Worm (Caenorhabditis elegans) whole organism, young adult: ENCODE measurements around the gene mrpl-10.

Source experiments
- B0336.3 ChIP-seq: fragments of 200-800 bp; sonication (Bioruptor generic); IDR thresholded peaks from 2 replicates; pipeline ENCODE4 v1.3.6; 2022; ENCODE audit warnings: missing genetic modification characterization, missing compliant biosample characterization
- C17E4.6 ChIP-seq: fragments of 200-800 bp; sonication (Bioruptor generic); IDR thresholded peaks from 2 replicates; pipeline ENCODE4 v1.3.6; 2022; ENCODE audit warnings: missing genetic modification reagents, missing genetic modification characterization, missing compliant biosample characterization
- F10E7.11 ChIP-seq: sonication (generic microtip); optimal IDR thresholded peaks from 2 replicates; lab custom pipeline; 2017; ENCODE audit warnings: mild to moderate bottlenecking, missing genetic modification characterization, moderate library complexity, missing compliant biosample characterization
- F22D6.2 ChIP-seq: sonication (generic microtip); optimal IDR thresholded peaks from 2 replicates; lab custom pipeline; 2016; ENCODE audit warnings: mild to moderate bottlenecking, missing genetic modification characterization, missing compliant biosample characterization
- F39B2.1 ChIP-seq: fragments of 200-800 bp; sonication (Bioruptor generic); IDR thresholded peaks from 2 replicates; pipeline ENCODE4 v1.3.6; 2022; ENCODE audit warnings: missing genetic modification reagents, missing genetic modification characterization, missing compliant biosample characterization
- F49E8.2 ChIP-seq: sonication (generic microtip); optimal IDR thresholded peaks from 3 replicates; lab custom pipeline; 2017; ENCODE audit warnings: missing genetic modification characterization, mild to moderate bottlenecking, missing compliant biosample characterization, antibody characterized with exemption, moderate library complexity; ENCODE audit not compliant: insufficient read depth
- F55B11.4 ChIP-seq: sonication (generic microtip); optimal IDR thresholded peaks from 2 replicates; lab custom pipeline; 2016; ENCODE audit warnings: missing compliant biosample characterization, missing genetic modification characterization, borderline replicate concordance; ENCODE audit not compliant: insufficient read depth
- F57A8.1 ChIP-seq: fragments of 200-800 bp; sonication (Bioruptor generic); optimal IDR thresholded peaks from 2 replicates; lab custom pipeline; 2018; ENCODE audit warnings: mild to moderate bottlenecking, missing genetic modification characterization, moderate library complexity, missing compliant biosample characterization
- F57C9.4 ChIP-seq: sonication (generic microtip); optimal IDR thresholded peaks from 2 replicates; lab custom pipeline; 2017; ENCODE audit warnings: mild to moderate bottlenecking, missing genetic modification characterization, missing compliant biosample characterization
- Y53G8AR.9 ChIP-seq: fragments of 200-800 bp; sonication (Bioruptor generic); conservative IDR thresholded peaks from 2 replicates; pipeline ENCODE4 v1.3.6; 2022; ENCODE audit warnings: missing genetic modification reagents, missing genetic modification characterization, missing compliant biosample characterization
- Y79H2A.3 ChIP-seq: fragments of 200-800 bp; sonication (Bioruptor generic); conservative IDR thresholded peaks from 2 replicates; pipeline ENCODE4 v1.3.6; 2022; ENCODE audit warnings: missing genetic modification reagents, missing genetic modification characterization, missing compliant biosample characterization
- ZK185.1 ChIP-seq: sonication (generic microtip); optimal IDR thresholded peaks from 2 replicates; lab custom pipeline; 2016; ENCODE audit warnings: mild to moderate bottlenecking, missing genetic modification characterization, missing compliant biosample characterization; ENCODE audit not compliant: poor library complexity, severe bottlenecking
- ama-1 ChIP-seq, 3 experiments: fragments of 150-350 bp in 1 of 3; sonication (generic microtip) in 2 of 3; optimal IDR thresholded peaks; 2 replicates each; lab custom pipeline; 2014 to 2018; ENCODE audit warnings: missing biosample characterization in 2 of 3, missing genetic modification characterization in 2 of 3, missing genetic modification reagents in 2 of 3
- aptf-2 ChIP-seq: fragments of 200-800 bp; sonication (Bioruptor generic); conservative IDR thresholded peaks from 2 replicates; pipeline ENCODE4 v1.3.6; 2022; ENCODE audit warnings: missing genetic modification reagents, missing genetic modification characterization, missing compliant biosample characterization
- athp-1 ChIP-seq: sonication (generic microtip); optimal IDR thresholded peaks from 2 replicates; lab custom pipeline; 2017; ENCODE audit warnings: mild to moderate bottlenecking, missing genetic modification characterization, missing compliant biosample characterization
- attf-5 ChIP-seq: fragments of 200-800 bp; sonication (Bioruptor generic); optimal IDR thresholded peaks from 2 replicates; lab custom pipeline; 2018; ENCODE audit warnings: mild to moderate bottlenecking, missing genetic modification characterization, missing compliant biosample characterization
- attf-6 ChIP-seq: fragments of 200-800 bp; sonication (Bioruptor generic); IDR thresholded peaks from 2 replicates; pipeline ENCODE4 v1.3.6; 2022; ENCODE audit warnings: missing genetic modification reagents, missing genetic modification characterization, missing compliant biosample characterization
- cebp-1 ChIP-seq, 2 experiments: fragments of 200-800 bp in 1 of 2; sonication (Bioruptor generic) in 1 of 2; sonication (generic microtip) in 1 of 2; IDR thresholded peaks in 1 of 2; optimal IDR thresholded peaks in 1 of 2; 2 replicates each; pipeline versions ENCODE4 v1.3.6 to Lab custom; 2017 to 2022; ENCODE audit warnings: missing compliant biosample characterization in 2 of 2, missing genetic modification characterization in 2 of 2, mild to moderate bottlenecking in 1 of 2, missing genetic modification reagents in 1 of 2, moderate library complexity in 1 of 2
- cebp-2 ChIP-seq: fragments of 200-800 bp; sonication (Bioruptor generic); IDR thresholded peaks from 2 replicates; pipeline ENCODE4 v1.3.6; 2022; ENCODE audit warnings: missing genetic modification characterization, missing compliant biosample characterization
- ceh-58 ChIP-seq: fragments of 200-800 bp; sonication (Bioruptor generic); IDR thresholded peaks from 2 replicates; pipeline ENCODE4 v1.3.6; 2022; ENCODE audit warnings: missing genetic modification characterization, missing compliant biosample characterization
- egl-18 ChIP-seq: fragments of 200-800 bp; sonication (Bioruptor generic); IDR thresholded peaks from 2 replicates; pipeline ENCODE4 v1.3.6; 2022; ENCODE audit warnings: missing genetic modification reagents, missing genetic modification characterization, missing compliant biosample characterization
- him-1 ChIP-seq: sonication (generic microtip); optimal IDR thresholded peaks from 2 replicates; lab custom pipeline; 2016; ENCODE audit warnings: missing genotype, missing genetic modification reagents, missing genetic modification characterization, missing compliant biosample characterization
- hmg-1.2 ChIP-seq: fragments of 200-800 bp; sonication (Bioruptor generic); IDR thresholded peaks from 2 replicates; pipeline ENCODE4 v1.3.6; 2022; ENCODE audit warnings: missing genetic modification reagents, missing genetic modification characterization, missing compliant biosample characterization
- hrde-1 ChIP-seq: sonication (generic microtip); optimal IDR thresholded peaks from 2 replicates; lab custom pipeline; 2016; ENCODE audit warnings: missing genetic modification characterization, mild to moderate bottlenecking, missing compliant biosample characterization, moderate library complexity, missing genotype, missing genetic modification reagents, borderline replicate concordance
- lsl-1 ChIP-seq: fragments of 200-800 bp; sonication (Bioruptor generic); optimal IDR thresholded peaks from 2 replicates; lab custom pipeline; 2018; ENCODE audit warnings: mild to moderate bottlenecking, missing genetic modification characterization, moderate library complexity, missing compliant biosample characterization
- madf-3 ChIP-seq: fragments of 200-800 bp; sonication (Bioruptor generic); IDR thresholded peaks from 2 replicates; pipeline ENCODE4 v1.3.6; 2022; ENCODE audit warnings: missing genetic modification reagents, missing genetic modification characterization, missing compliant biosample characterization
- madf-6 ChIP-seq: fragments of 200-800 bp; sonication (Bioruptor generic); IDR thresholded peaks from 2 replicates; pipeline ENCODE4 v1.3.6; 2022; ENCODE audit warnings: missing genetic modification reagents, missing genetic modification characterization, missing compliant biosample characterization
- nfya-1 ChIP-seq: sonication (generic microtip); optimal IDR thresholded peaks from 2 replicates; lab custom pipeline; 2017; ENCODE audit warnings: antibody characterized with exemption, missing compliant biosample characterization, missing genetic modification characterization, borderline replicate concordance; ENCODE audit not compliant: insufficient read depth
- nfyb-1 ChIP-seq: fragments of 200-800 bp; sonication (Bioruptor generic); IDR thresholded peaks from 2 replicates; pipeline ENCODE4 v1.3.6; 2022; ENCODE audit warnings: missing genetic modification reagents, missing genetic modification characterization, missing compliant biosample characterization
- nhr-90 ChIP-seq: sonication (generic microtip); optimal IDR thresholded peaks from 2 replicates; lab custom pipeline; 2016; ENCODE audit warnings: missing genotype, mild to moderate bottlenecking, missing genetic modification characterization, missing compliant biosample characterization
- repo-1 ChIP-seq: sonication (generic microtip); optimal IDR thresholded peaks from 2 replicates; lab custom pipeline; 2017; ENCODE audit warnings: mild to moderate bottlenecking, missing genetic modification characterization, missing compliant biosample characterization
- sdz-38 ChIP-seq: sonication (generic microtip); optimal IDR thresholded peaks from 2 replicates; lab custom pipeline; 2016; ENCODE audit warnings: missing genotype, missing genetic modification characterization, missing compliant biosample characterization
- snpc-4 ChIP-seq, 5 experiments: fragments of 150-350 bp in 1 of 5; sonication (generic microtip) in 4 of 5; optimal IDR thresholded peaks; 2 replicates each; lab custom pipeline; 2014 to 2018; ENCODE audit warnings: missing genetic modification characterization in 5 of 5, missing biosample characterization in 3 of 5, antibody characterized with exemption in 2 of 5, mild to moderate bottlenecking in 2 of 5, missing compliant biosample characterization in 2 of 5, missing genotype in 2 of 5, moderate library complexity in 2 of 5, missing genetic modification reagents in 1 of 5
- sptf-2 ChIP-seq: fragments of 200-800 bp; sonication (Bioruptor generic); optimal IDR thresholded peaks from 2 replicates; lab custom pipeline; 2018; ENCODE audit warnings: mild to moderate bottlenecking, missing genetic modification characterization, missing compliant biosample characterization
- tlf-1 ChIP-seq: fragments of 200-800 bp; sonication (Bioruptor generic); optimal IDR thresholded peaks from 2 replicates; lab custom pipeline; 2018; ENCODE audit warnings: mild to moderate bottlenecking, missing genetic modification characterization, missing compliant biosample characterization
- unc-130 ChIP-seq: sonication (generic microtip); optimal IDR thresholded peaks from 2 replicates; lab custom pipeline; 2016; ENCODE audit warnings: missing genetic modification reagents, missing genetic modification characterization, missing compliant biosample characterization
- xnd-1 ChIP-seq: sonication (generic microtip); optimal IDR thresholded peaks from 2 replicates; lab custom pipeline; 2016; ENCODE audit warnings: missing genotype, missing genetic modification reagents, missing genetic modification characterization, missing compliant biosample characterization
- zim-3 ChIP-seq: sonication (generic microtip); optimal IDR thresholded peaks from 2 replicates; lab custom pipeline; 2017; ENCODE audit warnings: mild to moderate bottlenecking, missing genetic modification characterization, moderate library complexity, missing compliant biosample characterization
- ztf-22 ChIP-seq: fragments of 200-800 bp; sonication (Bioruptor generic); optimal IDR thresholded peaks from 2 replicates; lab custom pipeline; 2018; ENCODE audit warnings: mild to moderate bottlenecking, missing genetic modification characterization, moderate library complexity, missing compliant biosample characterization
- ztf-28 ChIP-seq: fragments of 200-800 bp; sonication (Bioruptor generic); IDR thresholded peaks from 2 replicates; pipeline ENCODE4 v1.3.6; 2022; ENCODE audit warnings: missing genetic modification reagents, missing genetic modification characterization, missing compliant biosample characterization

mrpl-10 gene

ce11 chrII:8278415-8278814, at the start of gene mrpl-10, which contains the start of gene clec-142:
Gene mrpl-10 (minus strand): TSS chrII:8278515.
Gene clec-142 (plus strand): TSS chrII:8278678.
- TF ChIP-seq F22D6.2 (tag; lab: Kevin White, UChicago) (no peak), sptf-2 (no peak), F57A8.1 (GFP tag; lab: Kevin White, UChicago) (no peak), F57C9.4 (tag; lab: Kevin White, UChicago) (no peak), ZK185.1 (tag; lab: Kevin White, UChicago) (no peak), zim-3 (tag; lab: Kevin White, UChicago) (no peak), egl-18 (GFP tag; lab: Robert Waterston, UW) (no peak), cebp-2 (GFP tag; lab: Robert Waterston, UW) (no peak), ztf-22 (no peak), F55B11.4 (no peak), hrde-1 (tag; lab: Kevin White, UChicago) (no peak), ztf-28 (GFP tag; lab: Robert Waterston, UW) (no peak)

ce11 chrII:8327450-8327849, 49.1 kb upstream of the mrpl-10 start:
- no peak for TF ChIP-seq aptf-2 (GFP tag; lab: Robert Waterston, UW)
- no peak for TF ChIP-seq repo-1 (tag; lab: Kevin White, UChicago)
- TF ChIP-seq F22D6.2 (tag; lab: Kevin White, UChicago), result no peak
- no peak for TF ChIP-seq ama-1 (optimal IDR thresholded peaks at IDR 0.05; lab: Kevin White, UChicago)
- peak in 1 of 2 experiments; percentile 28 for TF ChIP-seq ama-1 (GFP tag; optimal IDR thresholded peaks at IDR 0.05; lab: Kevin White, UChicago)
- no peak for TF ChIP-seq sdz-38 (tag; lab: Kevin White, UChicago)

- TF ChIP-seq cebp-1 (GFP tag; IDR thresholded peaks at IDR 0.05; lab: Robert Waterston, UW) (no peak), cebp-1 (tag; optimal IDR thresholded peaks at IDR 0.05; lab: Kevin White, UChicago) (peak; percentile 18), madf-6 (GFP tag; lab: Robert Waterston, UW) (peak; percentile 49; the same call in 1 of the 2 replicates), ama-1 (optimal IDR thresholded peaks at IDR 0.05; lab: Kevin White, UChicago) (no peak), ama-1 (GFP tag; optimal IDR thresholded peaks at IDR 0.05; lab: Kevin White, UChicago) (peak in 1 of 2 experiments; percentile 43), nfya-1 (tag; lab: Kevin White, UChicago) (no peak), B0336.3 (GFP tag; lab: Robert Waterston, UW) (peak; percentile 43; the same call in 1 of the 2 replicates), Y53G8AR.9 (GFP tag; lab: Robert Waterston, UW) (0 out of 2 replicates have a peak, but pooled peaks have one; percentile 50), snpc-4 (GFP tag; optimal IDR thresholded peaks at IDR 0.05; lab: Kevin White, UChicago) (peak; percentile 5), snpc-4 (tag; optimal IDR thresholded peaks at IDR 0.05; lab: Kevin White, UChicago) (peak in 1 of 4 experiments; percentile 17), repo-1 (tag; lab: Kevin White, UChicago) (peak; percentile 34), tlf-1 (GFP tag; lab: Kevin White, UChicago) (peak; percentile 51), Y79H2A.3 (GFP tag; lab: Robert Waterston, UW) (peak; percentile 52; the same call in 1 of the 2 replicates), ceh-58 (GFP tag; lab: Robert Waterston, UW) (0 out of 2 replicates have a peak, but pooled peaks have one; percentile 48), hmg-1.2 (GFP tag; lab: Robert Waterston, UW) (peak; percentile 10), ztf-22 (no peak), attf-6 (GFP tag; lab: Robert Waterston, UW) (no peak), madf-3 (peak; percentile 85), attf-5 (GFP tag; lab: Kevin White, UChicago) (peak; percentile 2), xnd-1 (peak; percentile 2), C17E4.6 (GFP tag; lab: Robert Waterston, UW) (0 out of 2 replicates have a peak, but pooled peaks have one; percentile 5), nfyb-1 (GFP tag; lab: Robert Waterston, UW) (0 out of 2 replicates have a peak, but pooled peaks have one; percentile 56), athp-1 (peak; percentile 14), unc-130 (GFP tag; lab: Kevin White, UChicago) (peak; percentile 38), F49E8.2 (tag; lab: Kevin White, UChicago) (peak; percentile 78), him-1 (tag; lab: Kevin White, UChicago) (no peak), nhr-90 (tag; lab: Kevin White, UChicago) (no peak), F39B2.1 (no peak), lsl-1 (GFP tag; lab: Kevin White, UChicago) (peak; percentile 3), F10E7.11 (tag; lab: Kevin White, UChicago) (no peak)
Measured at ce11 chrII:8326228-8326960, 48.1 kb upstream of the mrpl-10 start.
